Worm (Caenorhabditis elegans) whole organism, young adult: ENCODE measurements around the gene oma-2.

Experiments used
- B0336.3 ChIP-seq: fragments of 200-800 bp; sonication (Bioruptor generic); IDR thresholded peaks from 2 replicates; pipeline ENCODE4 v1.3.6; 2022; ENCODE audit warnings: missing genetic modification characterization, missing compliant biosample characterization
- F10E7.11 ChIP-seq: sonication (generic microtip); optimal IDR thresholded peaks from 2 replicates; lab custom pipeline; 2017; ENCODE audit warnings: mild to moderate bottlenecking, missing genetic modification characterization, moderate library complexity, missing compliant biosample characterization
- F22D6.2 ChIP-seq: sonication (generic microtip); optimal IDR thresholded peaks from 2 replicates; lab custom pipeline; 2016; ENCODE audit warnings: mild to moderate bottlenecking, missing genetic modification characterization, missing compliant biosample characterization
- F49E8.2 ChIP-seq: sonication (generic microtip); optimal IDR thresholded peaks from 3 replicates; lab custom pipeline; 2017; ENCODE audit warnings: missing genetic modification characterization, mild to moderate bottlenecking, missing compliant biosample characterization, antibody characterized with exemption, moderate library complexity; ENCODE audit not compliant: insufficient read depth
- F57C9.4 ChIP-seq: sonication (generic microtip); optimal IDR thresholded peaks from 2 replicates; lab custom pipeline; 2017; ENCODE audit warnings: mild to moderate bottlenecking, missing genetic modification characterization, missing compliant biosample characterization
- Y95B8A.8 ChIP-seq: fragments of 200-800 bp; sonication (Bioruptor generic); IDR thresholded peaks from 2 replicates; pipeline ENCODE4 v1.3.6; 2022; ENCODE audit warnings: missing genetic modification reagents, missing genetic modification characterization, missing compliant biosample characterization
- attf-5 ChIP-seq: fragments of 200-800 bp; sonication (Bioruptor generic); optimal IDR thresholded peaks from 2 replicates; lab custom pipeline; 2018; ENCODE audit warnings: mild to moderate bottlenecking, missing genetic modification characterization, missing compliant biosample characterization
- ccch-3 ChIP-seq: fragments of 200-800 bp; sonication (Bioruptor generic); optimal IDR thresholded peaks from 2 replicates; lab custom pipeline; 2018; ENCODE audit warnings: mild to moderate bottlenecking, missing genetic modification characterization, missing compliant biosample characterization
- cebp-2 ChIP-seq: fragments of 200-800 bp; sonication (Bioruptor generic); IDR thresholded peaks from 2 replicates; pipeline ENCODE4 v1.3.6; 2022; ENCODE audit warnings: missing genetic modification characterization, missing compliant biosample characterization
- nhr-179 ChIP-seq: sonication (generic microtip); optimal IDR thresholded peaks from 2 replicates; lab custom pipeline; 2016; ENCODE audit warnings: mild to moderate bottlenecking, missing genetic modification characterization, missing compliant biosample characterization
- pha-4 ChIP-seq: fragments of 150-350 bp; sonication (generic microtip); optimal IDR thresholded peaks from 2 replicates; lab custom pipeline; 2014; ENCODE audit warnings: missing biosample characterization, missing genetic modification reagents, missing genetic modification characterization
- repo-1 ChIP-seq: sonication (generic microtip); optimal IDR thresholded peaks from 2 replicates; lab custom pipeline; 2017; ENCODE audit warnings: mild to moderate bottlenecking, missing genetic modification characterization, missing compliant biosample characterization
- sea-2 ChIP-seq: fragments of 200-800 bp; sonication (Bioruptor generic); IDR thresholded peaks from 2 replicates; pipeline ENCODE4 v1.3.6; 2022; ENCODE audit warnings: missing genetic modification characterization, missing compliant biosample characterization
- tlf-1 ChIP-seq: fragments of 200-800 bp; sonication (Bioruptor generic); optimal IDR thresholded peaks from 2 replicates; lab custom pipeline; 2018; ENCODE audit warnings: mild to moderate bottlenecking, missing genetic modification characterization, missing compliant biosample characterization
- zim-3 ChIP-seq: sonication (generic microtip); optimal IDR thresholded peaks from 2 replicates; lab custom pipeline; 2017; ENCODE audit warnings: mild to moderate bottlenecking, missing genetic modification characterization, moderate library complexity, missing compliant biosample characterization
- ztf-18 ChIP-seq: sonication (generic microtip); optimal IDR thresholded peaks from 2 replicates; lab custom pipeline; 2016; ENCODE audit warnings: missing genotype, mild to moderate bottlenecking, missing genetic modification characterization, missing compliant biosample characterization
- ztf-22 ChIP-seq: fragments of 200-800 bp; sonication (Bioruptor generic); optimal IDR thresholded peaks from 2 replicates; lab custom pipeline; 2018; ENCODE audit warnings: mild to moderate bottlenecking, missing genetic modification characterization, moderate library complexity, missing compliant biosample characterization
- ztf-6 ChIP-seq: fragments of 200-800 bp; sonication (Bioruptor generic); IDR thresholded peaks from 2 replicates; pipeline ENCODE4 v1.3.6; 2022; ENCODE audit warnings: missing genetic modification reagents, missing genetic modification characterization, missing compliant biosample characterization

The oma-2 gene

ce11 chrV:8079813-8080212, 50.6 kb downstream of the oma-2 start:
- no peak for TF ChIP-seq ztf-22 (GFP tag; lab: Kevin White, UChicago)
- TF ChIP-seq F49E8.2 (tag; lab: Kevin White, UChicago): no peak
- TF ChIP-seq tlf-1 (GFP tag; lab: Kevin White, UChicago): no peak
- TF ChIP-seq Y95B8A.8 (GFP tag; lab: Robert Waterston, UW): no peak
- TF ChIP-seq repo-1 (tag; lab: Kevin White, UChicago): no peak
- no peak for TF ChIP-seq sea-2 (GFP tag; lab: Robert Waterston, UW)
- TF ChIP-seq ztf-18 (tag; lab: Kevin White, UChicago): no peak
- TF ChIP-seq pha-4 (tag; lab: Kevin White, UChicago): no peak
- no peak for TF ChIP-seq zim-3 (tag; lab: Kevin White, UChicago)
- no peak for TF ChIP-seq ztf-6 (GFP tag; lab: Robert Waterston, UW)
- no peak for TF ChIP-seq F22D6.2 (tag; lab: Kevin White, UChicago)
- no peak for TF ChIP-seq F10E7.11 (tag; lab: Kevin White, UChicago)
- TF ChIP-seq B0336.3 (GFP tag; lab: Robert Waterston, UW): no peak
- TF ChIP-seq F57C9.4 (tag; lab: Kevin White, UChicago): no peak
- no peak for TF ChIP-seq ccch-3 (GFP tag; lab: Kevin White, UChicago)
- TF ChIP-seq cebp-2 (GFP tag; lab: Robert Waterston, UW): no peak
- TF ChIP-seq attf-5 (GFP tag; lab: Kevin White, UChicago): no peak
- TF ChIP-seq nhr-179 (tag; lab: Kevin White, UChicago): no peak
- TF ChIP-seq, all 124 proteins: peak for 0
